Worm (Caenorhabditis elegans): ENCODE measurements around the gene cey-4.

The cey-4 gene

ce11 chrIII:10914971-10915370 lies 46.5 kb upstream of the cey-4 start:
- TF ChIP-seq R02D3.7 (tag; optimal IDR thresholded peaks at IDR 0.05) = no peak
- no peak for TF ChIP-seq nhr-25 (tag; optimal IDR thresholded peaks at IDR 0.05)
- TF ChIP-seq nhr-67 (tag; optimal IDR thresholded peaks at IDR 0.05) = no peak
- TF ChIP-seq ceh-28 (tag; optimal IDR thresholded peaks at IDR 0.05) = no peak
- TF ChIP-seq egl-27 (tag; optimal IDR thresholded peaks at IDR 0.05) = no peak
- no peak for TF ChIP-seq lin-15B (tag; optimal IDR thresholded peaks at IDR 0.05)
- TF ChIP-seq fkh-10 (GFP tag; optimal IDR thresholded peaks at IDR 0.05) = no peak
- no peak for TF ChIP-seq mdl-1 (tag; optimal IDR thresholded peaks at IDR 0.05)
- TF ChIP-seq ceh-16 (tag; optimal IDR thresholded peaks at IDR 0.05) = no peak
- TF ChIP-seq nfya-1 (tag; optimal IDR thresholded peaks at IDR 0.05; ENCODE audit: insufficient read depth) = no peak
- no peak for TF ChIP-seq ztf-4 (tag; optimal IDR thresholded peaks at IDR 0.05)
- TF ChIP-seq nhr-28 (tag; optimal IDR thresholded peaks at IDR 0.05) = no peak

ce11 chrIII:10911160-10911559 lies 42.7 kb upstream of the cey-4 start, which contains the start of gene cut-6:
Gene cut-6, plus strand, starts transcription at chrIII:10911460.
- TF ChIP-seq nfya-1 (tag; optimal IDR thresholded peaks at IDR 0.05; ENCODE audit: insufficient read depth) = no peak
- peak; percentile 6 for TF ChIP-seq nhr-23 (tag; optimal IDR thresholded peaks at IDR 0.05)
- TF ChIP-seq elt-3 (tag; optimal IDR thresholded peaks at IDR 0.05) = no peak
- TF ChIP-seq egl-5 (tag; optimal IDR thresholded peaks at IDR 0.05) = no peak

DNA sequence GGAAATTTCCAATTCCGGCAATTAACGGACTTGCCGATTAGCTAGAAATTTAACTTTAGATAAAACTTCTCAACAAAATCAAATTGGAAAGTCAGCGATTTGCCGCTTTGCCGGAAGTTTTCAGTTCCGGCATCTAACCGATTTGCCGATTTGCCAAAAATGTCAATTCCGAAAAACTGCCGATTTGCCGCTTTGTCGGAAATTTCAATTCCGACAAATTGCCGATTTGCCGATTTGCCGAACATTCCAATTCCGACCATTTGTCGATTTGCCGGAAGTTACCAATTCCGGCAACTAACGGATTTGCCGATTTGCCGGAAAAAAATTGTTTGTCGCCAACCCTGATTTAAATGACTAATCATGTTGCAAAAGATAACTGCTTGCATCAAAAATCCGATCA lies 40.7 kb upstream of the cey-4 start:
- no peak for TF ChIP-seq skn-1 (tag; optimal IDR thresholded peaks at IDR 0.05)
- no peak for TF ChIP-seq egl-5 (tag; optimal IDR thresholded peaks at IDR 0.05)

- TF ChIP-seq pha-4 (tag; optimal IDR thresholded peaks at IDR 0.05) (no peak), elt-1 (tag; optimal IDR thresholded peaks at IDR 0.05) (peak; percentile 16), nhr-12 (tag; optimal IDR thresholded peaks at IDR 0.05) (no peak), nhr-77 (tag; optimal IDR thresholded peaks at IDR 0.05) (no peak)
Observed at ce11 chrIII:10908543-10908942, 40.0 kb upstream of the cey-4 start.

DNA sequence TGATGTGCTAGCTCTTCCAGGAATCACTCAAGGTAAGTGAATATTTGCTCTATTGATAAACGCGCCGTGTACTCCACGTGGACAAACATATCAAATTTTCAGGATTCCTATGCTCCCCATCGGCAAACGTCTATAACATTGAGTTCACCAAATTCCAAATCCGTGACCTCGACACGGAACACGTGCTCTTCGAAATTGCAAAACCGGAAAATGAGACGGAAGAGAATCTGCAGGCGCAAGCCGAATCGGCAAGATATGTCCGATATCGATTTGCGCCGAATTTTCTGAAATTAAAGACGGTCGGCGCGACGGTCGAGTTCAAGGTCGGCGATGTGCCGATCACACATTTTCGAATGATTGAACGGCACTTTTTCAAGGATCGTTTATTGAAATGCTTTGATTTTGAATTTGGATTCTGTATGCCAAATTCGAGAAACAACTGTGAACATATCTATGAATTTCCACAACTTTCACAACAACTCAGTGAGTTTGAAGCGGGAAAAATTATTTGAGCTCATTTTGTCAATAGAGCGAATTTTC lies 39.2 kb upstream of the cey-4 start:
- no peak for TF ChIP-seq nhr-25 (tag; optimal IDR thresholded peaks at IDR 0.05)
- TF ChIP-seq elt-1 (tag; optimal IDR thresholded peaks at IDR 0.05) = peak; percentile 77

DNA sequence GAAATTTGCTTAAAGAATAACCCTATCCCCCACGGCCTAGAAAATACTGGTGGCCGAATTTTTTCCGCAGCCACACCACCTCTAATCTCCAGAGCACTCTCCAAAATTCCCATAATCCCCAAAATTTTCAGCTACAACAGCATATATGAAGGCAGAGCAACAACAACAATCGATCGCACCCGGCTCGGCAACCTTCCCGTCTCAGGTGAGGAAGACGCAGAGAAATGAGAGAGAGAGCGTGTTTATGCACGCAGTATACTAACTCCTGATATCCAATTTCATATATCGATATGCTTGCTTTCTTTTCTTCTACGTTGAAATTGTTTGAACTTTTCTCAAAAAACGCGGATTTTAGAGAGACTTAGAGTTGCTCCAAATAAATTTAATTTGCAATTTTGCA lies 37.8 kb upstream of the cey-4 start:
- TF ChIP-seq nhr-25 (tag; optimal IDR thresholded peaks at IDR 0.05) (no peak), hmg-11 (tag; optimal IDR thresholded peaks at IDR 0.05) (peak; percentile 25)

ce11 chrIII:10905112-10905511 lies 36.6 kb upstream of the cey-4 start:
- TF ChIP-seq unc-62 (GFP tag; optimal IDR thresholded peaks at IDR 0.05) (peak; percentile 29), egl-5 (tag; optimal IDR thresholded peaks at IDR 0.05) (no peak), jun-1 (tag; optimal IDR thresholded peaks at IDR 0.05) (peak; percentile 2), ceh-82 (tag; optimal IDR thresholded peaks at IDR 0.05) (peak; percentile 80), lin-15B (tag; optimal IDR thresholded peaks at IDR 0.05) (peak; percentile 16), nhr-11 (tag; optimal IDR thresholded peaks at IDR 0.05) (no peak), nfya-1 (tag; optimal IDR thresholded peaks at IDR 0.05; ENCODE audit: insufficient read depth) (peak; percentile 62), eor-1 (tag; optimal IDR thresholded peaks at IDR 0.05) (no peak), lin-39 (tag; optimal IDR thresholded peaks at IDR 0.05) (peak; percentile 52), hmg-11 (tag; optimal IDR thresholded peaks at IDR 0.05) (peak; percentile 68)

DNA sequence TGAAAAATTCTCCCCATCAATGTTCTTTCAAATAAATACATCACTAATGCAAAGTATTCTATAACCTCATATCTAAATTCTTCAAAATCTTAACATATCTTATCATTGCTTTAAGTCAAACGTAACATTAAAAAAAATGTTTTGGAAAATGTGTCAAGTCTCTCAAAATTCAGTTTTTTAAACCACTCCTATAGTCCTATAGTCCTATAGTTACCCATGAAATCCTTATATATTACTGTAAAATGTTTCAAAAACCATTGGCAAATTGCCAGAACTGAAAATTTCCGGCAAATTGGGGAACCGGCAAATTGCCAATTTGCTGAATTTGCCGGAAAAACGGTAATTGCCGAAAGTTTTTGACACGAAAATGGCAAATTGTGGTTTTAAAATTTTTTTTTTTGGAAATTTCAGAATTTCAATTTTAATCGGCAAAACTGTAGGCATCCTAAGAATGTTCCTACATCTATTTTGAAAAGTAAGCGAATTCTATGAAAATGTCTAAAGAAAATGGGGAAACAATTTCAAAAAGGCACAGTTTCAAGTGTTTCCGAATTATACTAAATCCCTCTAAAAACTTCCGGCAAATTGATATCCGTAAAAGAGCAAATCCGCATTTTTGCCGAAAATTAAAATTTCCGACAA lies 35.9 kb upstream of the cey-4 start:
- TF ChIP-seq jun-1 (tag; optimal IDR thresholded peaks at IDR 0.05) (no peak), elt-1 (tag; optimal IDR thresholded peaks at IDR 0.05) (peak; percentile 68)
